Worm (Caenorhabditis elegans): ENCODE results near the gene R05D3.9.
A peak's percentile ranks its signal among the peaks of the same experiment; 100 is the strongest.

R05D3.9 gene

ce11 chrIII:8331779-8332178 is 36.7 kb downstream of the R05D3.9 start, which contains the start of the genes mrps-18A and ZC262.2 (continued):
- TF ChIP-seq hlh-30 (tag; optimal IDR thresholded peaks at IDR 0.05; ENCODE audit: insufficient read depth) = peak; percentile 90
- peak; percentile 57 for TF ChIP-seq mes-2 (tag; optimal IDR thresholded peaks at IDR 0.05; ENCODE audit: poor library complexity, severe bottlenecking)
- no peak for TF ChIP-seq D1046.2 (GFP tag; IDR thresholded peaks at IDR 0.05)
- no peak for TF ChIP-seq tag-97 (GFP tag; IDR thresholded peaks at IDR 0.05)
- TF ChIP-seq pqm-1 (tag; optimal IDR thresholded peaks at IDR 0.05) = no peak
- TF ChIP-seq ama-1 (optimal IDR thresholded peaks at IDR 0.05) = no peak
- TF ChIP-seq mep-1 (tag; optimal IDR thresholded peaks at IDR 0.05) = peak; percentile 6
- TF ChIP-seq lim-7 (GFP tag; IDR thresholded peaks at IDR 0.05) = no peak
- no peak for TF ChIP-seq php-3 (GFP tag; IDR thresholded peaks at IDR 0.05)
- no peak for TF ChIP-seq lin-39 (tag; optimal IDR thresholded peaks at IDR 0.05)
- no peak for TF ChIP-seq egl-27 (tag; optimal IDR thresholded peaks at IDR 0.05)
- no peak for TF ChIP-seq lin-13 (GFP tag; optimal IDR thresholded peaks at IDR 0.05)
- TF ChIP-seq mxl-2 (GFP tag; conservative IDR thresholded peaks at IDR 0.05) = no peak
- no peak for TF ChIP-seq hif-1 (tag; optimal IDR thresholded peaks at IDR 0.05)
- TF ChIP-seq dpl-1 (GFP tag; optimal IDR thresholded peaks at IDR 0.05) = peak; percentile 48
- no peak for TF ChIP-seq zip-2 (tag; optimal IDR thresholded peaks at IDR 0.05)
- TF ChIP-seq T20F7.1 (GFP tag; optimal IDR thresholded peaks at IDR 0.05) = no peak
- TF ChIP-seq dmd-8 (GFP tag; IDR thresholded peaks at IDR 0.05) = no peak
- peak; percentile 22 to 97 for TF ChIP-seq lsy-2 (tag; optimal IDR thresholded peaks at IDR 0.05)
- TF ChIP-seq sdz-12 (GFP tag; optimal IDR thresholded peaks at IDR 0.05) = no peak

ce11 chrIII:8331211-8331610 is 37.3 kb downstream of the R05D3.9 start, which contains the start of gene iglr-2:
TSS of gene iglr-2 (minus strand) at chrIII:8331311.
- TF ChIP-seq aha-1 (tag) (peak; percentile 30), lin-1 (GFP tag; IDR thresholded peaks at IDR 0.05) (no peak)

- TF ChIP-seq pha-4 (GFP tag; IDR thresholded peaks at IDR 0.05) (peak; percentile 12; the same call in 1 of the 2 replicates), pha-4 (tag; optimal IDR thresholded peaks at IDR 0.05) (no peak), ztf-11 (tag; optimal IDR thresholded peaks at IDR 0.05) (no peak), daf-12 (tag; optimal IDR thresholded peaks at IDR 0.05) (no peak), set-16 (GFP tag; IDR thresholded peaks at IDR 0.05) (no peak), spr-1 (tag; optimal IDR thresholded peaks at IDR 0.05) (no peak), madf-9 (GFP tag; conservative IDR thresholded peaks at IDR 0.05) (no peak), lim-7 (GFP tag; IDR thresholded peaks at IDR 0.05) (no peak), ceh-32 (tag; optimal IDR thresholded peaks at IDR 0.05; ENCODE audit: poor library complexity) (no peak), nhr-76 (tag; optimal IDR thresholded peaks at IDR 0.05) (no peak), skn-1 (tag; optimal IDR thresholded peaks at IDR 0.05) (no peak), aha-1 (tag) (peak; percentile 13), hlh-11 (tag; optimal IDR thresholded peaks at IDR 0.05) (peak; percentile 55), lsy-2 (tag; optimal IDR thresholded peaks at IDR 0.05) (peak in 1 of 2 experiments; percentile 51), snpc-4 (tag; optimal IDR thresholded peaks at IDR 0.05) (no peak), daf-16 (GFP tag; optimal IDR thresholded peaks at IDR 0.05) (no peak), daf-16 (tag; optimal IDR thresholded peaks at IDR 0.05) (peak; percentile 49), lin-39 (tag; optimal IDR thresholded peaks at IDR 0.05) (no peak), vab-7 (GFP tag; IDR thresholded peaks at IDR 0.05) (no peak), nhr-111 (GFP tag; optimal IDR thresholded peaks at IDR 0.05) (no peak), zag-1 (tag; optimal IDR thresholded peaks at IDR 0.05) (no peak), T20F7.1 (GFP tag; optimal IDR thresholded peaks at IDR 0.05) (no peak), jun-1 (tag; optimal IDR thresholded peaks at IDR 0.05) (peak; percentile 2), nhr-77 (tag; optimal IDR thresholded peaks at IDR 0.05) (no peak), pqm-1 (tag; optimal IDR thresholded peaks at IDR 0.05) (no peak), dmd-6 (GFP tag; IDR thresholded peaks at IDR 0.05) (peak; percentile 74), lin-15B (tag; optimal IDR thresholded peaks at IDR 0.05) (no peak), hmg-1.1 (GFP tag; IDR thresholded peaks at IDR 0.05) (no peak), ctbp-1 (GFP tag; IDR thresholded peaks at IDR 0.05) (no peak), snpc-1.2 (GFP tag; IDR thresholded peaks at IDR 0.05) (no peak), dpl-1 (GFP tag; optimal IDR thresholded peaks at IDR 0.05) (no peak), lin-13 (GFP tag; optimal IDR thresholded peaks at IDR 0.05) (no peak)
Measured at ce11 chrIII:8325574-8326513, 42.7 kb downstream of the R05D3.9 start, which contains the start of gene ZC262.13. TSS of gene ZC262.13 (plus strand) at chrIII:8326214.
